Worm (Caenorhabditis elegans) whole organism, late embryonic: ENCODE results near the gene F29G9.1.

Experiments
- C08G9.2 ChIP-seq: sonication (generic microtip); optimal IDR thresholded peaks from 2 replicates; lab custom pipeline; 2016; ENCODE audit warnings: mild to moderate bottlenecking, missing genetic modification characterization, moderate library complexity, missing compliant biosample characterization
- C38D4.7 ChIP-seq: fragments of 200-800 bp; sonication (Bioruptor generic); optimal IDR thresholded peaks from 2 replicates; lab custom pipeline; 2018; ENCODE audit warnings: mild to moderate bottlenecking, missing genetic modification characterization, moderate library complexity, missing compliant biosample characterization
- K09A11.1 ChIP-seq: sonication (generic microtip); optimal IDR thresholded peaks from 2 replicates; lab custom pipeline; 2017; ENCODE audit warnings: antibody characterized with exemption, mild to moderate bottlenecking, missing genetic modification characterization, missing compliant biosample characterization; ENCODE audit not compliant: insufficient read depth
- ahr-1 ChIP-seq: sonication (generic microtip); optimal IDR thresholded peaks from 2 replicates; lab custom pipeline; 2016; ENCODE audit warnings: missing genetic modification characterization, missing compliant biosample characterization
- ama-1 ChIP-seq: fragments of 150-350 bp; optimal IDR thresholded peaks from 2 replicates; lab custom pipeline; 2014
- ceh-14 ChIP-seq: sonication (generic microtip); optimal IDR thresholded peaks from 2 replicates; lab custom pipeline; 2016; ENCODE audit warnings: missing genotype, missing genetic modification characterization, missing compliant biosample characterization
- ceh-24 ChIP-seq: sonication (generic microtip); optimal IDR thresholded peaks from 2 replicates; lab custom pipeline; 2016; ENCODE audit warnings: mild to moderate bottlenecking, missing genetic modification characterization, missing compliant biosample characterization
- ceh-48 ChIP-seq: sonication (generic microtip); optimal IDR thresholded peaks from 2 replicates; lab custom pipeline; 2016; ENCODE audit warnings: missing genetic modification characterization, inconsistent platforms, missing compliant biosample characterization
- ceh-9 ChIP-seq: sonication (generic microtip); optimal IDR thresholded peaks from 2 replicates; lab custom pipeline; 2016; ENCODE audit warnings: mild to moderate bottlenecking, missing genetic modification characterization, inconsistent platforms, missing compliant biosample characterization
- dmd-4 ChIP-seq: sonication (generic microtip); optimal IDR thresholded peaks from 2 replicates; lab custom pipeline; 2016; ENCODE audit warnings: borderline replicate concordance, missing genetic modification characterization, missing compliant biosample characterization
- dve-1 ChIP-seq: sonication (generic microtip); optimal IDR thresholded peaks from 2 replicates; lab custom pipeline; 2017; ENCODE audit warnings: antibody characterized with exemption, mild to moderate bottlenecking, missing genetic modification characterization, missing compliant biosample characterization
- elt-2 ChIP-seq: sonication (generic microtip); optimal IDR thresholded peaks from 2 replicates; lab custom pipeline; 2016; ENCODE audit warnings: missing genetic modification reagents, missing genetic modification characterization, missing compliant biosample characterization
- elt-4 ChIP-seq: sonication (generic microtip); optimal IDR thresholded peaks from 2 replicates; lab custom pipeline; 2016; ENCODE audit warnings: missing genetic modification characterization, missing compliant biosample characterization
- ets-4 ChIP-seq: sonication (generic microtip); optimal IDR thresholded peaks from 2 replicates; lab custom pipeline; 2016; ENCODE audit warnings: missing genetic modification characterization, missing compliant biosample characterization
- fax-1 ChIP-seq: sonication (generic microtip); optimal IDR thresholded peaks from 2 replicates; lab custom pipeline; 2016; ENCODE audit warnings: missing genotype, missing genetic modification characterization, missing compliant biosample characterization
- fkh-10 ChIP-seq: fragments of 150-350 bp; optimal IDR thresholded peaks from 2 replicates; lab custom pipeline; 2014; ENCODE audit warnings: missing biosample characterization, missing genetic modification reagents, missing genetic modification characterization
- fkh-6 ChIP-seq: sonication (generic microtip); optimal IDR thresholded peaks from 2 replicates; lab custom pipeline; 2016; ENCODE audit warnings: missing genetic modification characterization, missing compliant biosample characterization
- gmeb-2 ChIP-seq: sonication (generic microtip); optimal IDR thresholded peaks from 2 replicates; lab custom pipeline; 2016; ENCODE audit warnings: missing genetic modification characterization, inconsistent platforms, missing compliant biosample characterization
- hlh-15 ChIP-seq: sonication (generic microtip); optimal IDR thresholded peaks from 2 replicates; lab custom pipeline; 2016; ENCODE audit warnings: missing genetic modification characterization, missing compliant biosample characterization
- hlh-8 ChIP-seq: sonication (generic microtip); optimal IDR thresholded peaks from 2 replicates; lab custom pipeline; 2016; ENCODE audit warnings: missing genotype, missing genetic modification characterization, missing compliant biosample characterization
- lin-11 ChIP-seq: fragments of 200-800 bp; sonication (Bioruptor generic); optimal IDR thresholded peaks from 2 replicates; lab custom pipeline; 2018; ENCODE audit warnings: mild to moderate bottlenecking, missing genetic modification characterization, missing compliant biosample characterization
- mec-3 ChIP-seq: sonication (generic microtip); optimal IDR thresholded peaks from 2 replicates; lab custom pipeline; 2016; ENCODE audit warnings: borderline replicate concordance, missing genetic modification characterization, missing compliant biosample characterization
- nfya-1 ChIP-seq: sonication (generic microtip); optimal IDR thresholded peaks from 2 replicates; lab custom pipeline; 2017; ENCODE audit warnings: missing genetic modification characterization, mild to moderate bottlenecking, missing compliant biosample characterization, antibody characterized with exemption, moderate library complexity
- nhr-11 ChIP-seq: fragments of 150-350 bp; optimal IDR thresholded peaks from 2 replicates; lab custom pipeline; 2014; ENCODE audit warnings: missing biosample characterization, missing genetic modification characterization
- nhr-232 ChIP-seq: sonication (generic microtip); optimal IDR thresholded peaks from 2 replicates; lab custom pipeline; 2016; ENCODE audit warnings: missing genetic modification characterization, missing compliant biosample characterization
- pag-3 ChIP-seq: sonication (generic microtip); optimal IDR thresholded peaks from 2 replicates; lab custom pipeline; 2016; ENCODE audit warnings: missing compliant biosample characterization, missing genetic modification characterization, borderline replicate concordance
- pat-9 ChIP-seq: fragments of 200-800 bp; sonication (Bioruptor generic); optimal IDR thresholded peaks from 2 replicates; lab custom pipeline; 2018; ENCODE audit warnings: mild to moderate bottlenecking, missing genetic modification characterization, moderate library complexity, missing compliant biosample characterization
- pqm-1 ChIP-seq: sonication (generic microtip); optimal IDR thresholded peaks from 2 replicates; lab custom pipeline; 2016; ENCODE audit warnings: missing genetic modification characterization, missing compliant biosample characterization
- pros-1 ChIP-seq: fragments of 150-350 bp; optimal IDR thresholded peaks from 2 replicates; lab custom pipeline; 2014; ENCODE audit warnings: missing biosample characterization, missing genetic modification reagents, missing genetic modification characterization
- ref-2 ChIP-seq: sonication (generic microtip); optimal IDR thresholded peaks from 2 replicates; lab custom pipeline; 2016; ENCODE audit warnings: missing genetic modification characterization, missing compliant biosample characterization
- rnt-1 ChIP-seq: sonication (generic microtip); optimal IDR thresholded peaks from 2 replicates; lab custom pipeline; 2016; ENCODE audit warnings: missing genetic modification characterization, missing compliant biosample characterization
- syd-9 ChIP-seq: sonication (generic microtip); optimal IDR thresholded peaks from 2 replicates; lab custom pipeline; 2016; ENCODE audit warnings: mild to moderate bottlenecking, missing genetic modification characterization, moderate library complexity, missing compliant biosample characterization
- tbx-7 ChIP-seq: sonication (generic microtip); optimal IDR thresholded peaks from 2 replicates; lab custom pipeline; 2016; ENCODE audit warnings: missing genotype, missing genetic modification characterization, missing compliant biosample characterization
- ttx-3 ChIP-seq: sonication (generic microtip); optimal IDR thresholded peaks from 2 replicates; lab custom pipeline; 2016; ENCODE audit warnings: missing genetic modification reagents, missing genetic modification characterization, missing compliant biosample characterization
- unc-3 ChIP-seq, 2 experiments: fragments of 200-800 bp in 1 of 2; sonication (Bioruptor generic) in 1 of 2; sonication (generic microtip) in 1 of 2; conservative IDR thresholded peaks in 1 of 2; optimal IDR thresholded peaks in 1 of 2; 2 replicates each; pipeline versions ENCODE4 v1.3.6 to Lab custom; 2016 to 2022; ENCODE audit warnings: missing compliant biosample characterization in 2 of 2, missing genetic modification characterization in 2 of 2, missing genetic modification reagents in 1 of 2
- zip-5 ChIP-seq: sonication (generic microtip); optimal IDR thresholded peaks from 2 replicates; lab custom pipeline; 2016; ENCODE audit warnings: missing genetic modification characterization, missing compliant biosample characterization

F29G9.1 gene

ce11 chrV:6007927-6008326 lies 31.0 kb upstream of the F29G9.1 start:
- TF ChIP-seq nhr-232 (tag; lab: Kevin White, UChicago): no peak
- TF ChIP-seq gmeb-2: no peak
- TF ChIP-seq zip-5 (tag; lab: Kevin White, UChicago): no peak
- no peak for TF ChIP-seq K09A11.1 (tag; lab: Kevin White, UChicago)
- TF ChIP-seq dve-1 (tag; lab: Kevin White, UChicago): no peak
- TF ChIP-seq unc-3 (GFP tag; conservative IDR thresholded peaks at IDR 0.05; lab: Robert Waterston, UW): no peak
- TF ChIP-seq unc-3 (tag; optimal IDR thresholded peaks at IDR 0.05; lab: Kevin White, UChicago): no peak
- TF ChIP-seq ceh-9 (tag; lab: Kevin White, UChicago): no peak
- no peak for TF ChIP-seq hlh-8
- TF ChIP-seq mec-3: no peak
- TF ChIP-seq rnt-1 (tag; lab: Kevin White, UChicago): no peak
- TF ChIP-seq ets-4 (tag; lab: Kevin White, UChicago): no peak
- no peak for TF ChIP-seq ref-2
- TF ChIP-seq ama-1 (lab: Kevin White, UChicago): no peak
- no peak for TF ChIP-seq ttx-3 (tag; lab: Kevin White, UChicago)

ce11 chrV:6010642-6011041 lies 28.3 kb upstream of the F29G9.1 start:
- TF ChIP-seq fax-1 (tag; lab: Kevin White, UChicago): no peak
- no peak for TF ChIP-seq C38D4.7 (GFP tag; lab: Kevin White, UChicago)
- no peak for TF ChIP-seq C08G9.2 (tag; lab: Kevin White, UChicago)
- no peak for TF ChIP-seq K09A11.1 (tag; lab: Kevin White, UChicago)
- no peak for TF ChIP-seq zip-5 (tag; lab: Kevin White, UChicago)
- no peak for TF ChIP-seq nhr-11 (tag; lab: Kevin White, UChicago)
- no peak for TF ChIP-seq pqm-1 (tag; lab: Kevin White, UChicago)
- no peak for TF ChIP-seq ceh-24 (tag; lab: Kevin White, UChicago)
- no peak for TF ChIP-seq lin-11 (tag; lab: Kevin White, UChicago)
- TF ChIP-seq fkh-6 (tag; lab: Kevin White, UChicago): no peak
- TF ChIP-seq ref-2: no peak
- TF ChIP-seq mec-3: no peak

- TF ChIP-seq ceh-48 (tag; lab: Kevin White, UChicago) (no peak), pag-3 (no peak), unc-3 (GFP tag; conservative IDR thresholded peaks at IDR 0.05; lab: Robert Waterston, UW) (no peak), unc-3 (tag; optimal IDR thresholded peaks at IDR 0.05; lab: Kevin White, UChicago) (no peak), elt-2 (tag; lab: Kevin White, UChicago) (no peak), pros-1 (tag; lab: Kevin White, UChicago) (no peak), ahr-1 (no peak), C38D4.7 (GFP tag; lab: Kevin White, UChicago) (no peak), nfya-1 (tag; lab: Kevin White, UChicago) (no peak), ttx-3 (tag; lab: Kevin White, UChicago) (no peak), ceh-14 (tag; lab: Kevin White, UChicago) (no peak), K09A11.1 (tag; lab: Kevin White, UChicago) (no peak), hlh-8 (no peak), ref-2 (no peak), syd-9 (no peak), pqm-1 (tag; lab: Kevin White, UChicago) (no peak), tbx-7 (tag; lab: Kevin White, UChicago) (no peak), hlh-15 (tag; lab: Kevin White, UChicago) (no peak), zip-5 (tag; lab: Kevin White, UChicago) (no peak)
Measured at ce11 chrV:6012401-6012800, 26.5 kb upstream of the F29G9.1 start.

- TF ChIP-seq mec-3 (no peak), elt-4 (no peak), pat-9 (tag; lab: Kevin White, UChicago) (no peak), fkh-10 (GFP tag; lab: Kevin White, UChicago) (no peak), dve-1 (tag; lab: Kevin White, UChicago) (no peak), fax-1 (tag; lab: Kevin White, UChicago) (no peak), fkh-6 (tag; lab: Kevin White, UChicago) (no peak), dmd-4 (tag; lab: Kevin White, UChicago) (no peak)
Measured at ce11 chrV:6015546-6016089, 23.3 kb upstream of the F29G9.1 start.
